Worm (Caenorhabditis elegans) whole organism, midembryonic: Measurements from ENCODE around the gene F35F10.7.

Source experiments
- ztf-23 ChIP-seq: fragments of 200-800 bp; sonication (Bioruptor generic); IDR thresholded peaks from 2 replicates; pipeline ENCODE4 v1.3.6; 2022; ENCODE audit warnings: missing genetic modification reagents, missing genetic modification characterization, missing compliant biosample characterization
- ztf-29 ChIP-seq: fragments of 200-800 bp; sonication (Bioruptor generic); IDR thresholded peaks from 2 replicates; pipeline ENCODE4 v1.3.6; 2022; ENCODE audit warnings: missing genetic modification reagents, missing genetic modification characterization, missing compliant biosample characterization

ce11 chrV:3279138-3279537 lies 8.1 kb downstream of the F35F10.7 start:
- TF ChIP-seq ztf-29 (GFP tag; lab: Robert Waterston, UW) = no peak
- no peak for TF ChIP-seq ztf-23 (GFP tag; lab: Robert Waterston, UW)
